Worm (Caenorhabditis elegans) whole organism, midembryonic: Measurements from ENCODE around the gene srd-8.

Source experiments
- klf-2 ChIP-seq: fragments of 200-800 bp; sonication (Bioruptor generic); conservative IDR thresholded peaks from 2 replicates; pipeline ENCODE4 v1.3.6; 2022; ENCODE audit warnings: missing genetic modification reagents, missing genetic modification characterization, missing compliant biosample characterization
- med-1 ChIP-seq: sonication (generic microtip); optimal IDR thresholded peaks from 2 replicates; lab custom pipeline; 2017; ENCODE audit warnings: missing genetic modification characterization, mild to moderate bottlenecking, missing compliant biosample characterization, antibody characterized with exemption, missing genetic modification reagents; ENCODE audit not compliant: insufficient read depth
- ref-1 ChIP-seq: fragments of 200-800 bp; sonication (Bioruptor generic); conservative IDR thresholded peaks from 2 replicates; pipeline ENCODE4 v1.3.6; 2022; ENCODE audit warnings: missing genetic modification reagents, missing genetic modification characterization, missing compliant biosample characterization
- tab-1 ChIP-seq: fragments of 200-800 bp; sonication (Bioruptor generic); IDR thresholded peaks from 2 replicates; pipeline ENCODE4 v1.3.6; 2022; ENCODE audit warnings: missing genetic modification characterization, missing compliant biosample characterization

DNA sequence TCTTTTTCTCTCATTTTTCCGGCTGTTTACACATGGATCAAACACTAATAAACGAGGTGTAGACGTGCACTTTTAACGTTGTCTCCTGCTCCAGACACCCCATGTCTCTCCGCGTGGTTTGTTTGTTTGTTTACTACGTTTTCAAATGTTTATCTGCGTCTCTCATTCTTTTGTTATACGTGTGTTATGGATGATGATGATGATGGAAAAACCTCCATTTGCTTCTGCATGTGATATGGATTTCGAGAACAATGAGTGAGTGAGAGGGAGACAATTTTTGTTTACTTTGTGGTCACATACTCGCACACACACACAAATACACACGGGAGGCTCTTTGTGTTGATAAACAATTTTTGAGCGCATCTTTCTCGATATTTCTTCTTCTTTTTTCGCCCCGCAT lies 40.9 kb downstream of the srd-8 start:
- TF ChIP-seq med-1 (GFP tag; lab: Kevin White, UChicago) (no peak), tab-1 (GFP tag; lab: Robert Waterston, UW) (no peak), klf-2 (no peak), ref-1 (no peak)
